Fruit fly (Drosophila melanogaster) whole organism, prepupa: Measurements from ENCODE around the gene CG6126.

Experiments
- CG11902 ChIP-seq: fragments of 200-800 bp; sonication (Bioruptor generic); optimal IDR thresholded peaks from 3 replicates; lab custom pipeline; 2016; ENCODE audit warnings: missing biosample characterization, missing genetic modification characterization
- CG15336 ChIP-seq: fragments of 200-800 bp; sonication (Bioruptor generic); IDR thresholded peaks from 2 replicates; pipeline ENCODE4 v1.3.6; 2022; ENCODE audit warnings: missing biosample characterization, missing genetic modification characterization
- CG1621 ChIP-seq: fragments of 200-800 bp; sonication (Bioruptor generic); optimal IDR thresholded peaks from 3 replicates; lab custom pipeline; 2018; ENCODE audit warnings: missing biosample characterization, mild to moderate bottlenecking, missing genetic modification characterization
- CG16779 ChIP-seq: fragments of 200-800 bp; sonication (Bioruptor generic); optimal IDR thresholded peaks from 3 replicates; lab custom pipeline; 2017; ENCODE audit warnings: missing biosample characterization, mild to moderate bottlenecking, missing genetic modification characterization
- CG3032 ChIP-seq: fragments of 200-800 bp; optimal IDR thresholded peaks from 2 replicates; lab custom pipeline; 2019; ENCODE audit warnings: missing biosample characterization, mild to moderate bottlenecking, missing genetic modification characterization, moderate library complexity
- CG31627 ChIP-seq: fragments of 200-800 bp; sonication (Bioruptor generic); optimal IDR thresholded peaks from 3 replicates; lab custom pipeline; 2016; ENCODE audit warnings: missing biosample characterization, missing genetic modification characterization
- CG34406 ChIP-seq: fragments of 200-800 bp; sonication (Bioruptor generic); optimal IDR thresholded peaks from 3 replicates; lab custom pipeline; 2016; ENCODE audit warnings: missing biosample characterization, missing genetic modification characterization
- CG3919 ChIP-seq: fragments of 200-800 bp; sonication (Bioruptor generic); optimal IDR thresholded peaks from 3 replicates; lab custom pipeline; 2016; ENCODE audit warnings: missing biosample characterization, missing genetic modification characterization
- CG6276 ChIP-seq: fragments of 200-800 bp; sonication (Bioruptor generic); optimal IDR thresholded peaks from 2 replicates; lab custom pipeline; 2017; ENCODE audit warnings: missing biosample characterization, mild to moderate bottlenecking, missing genetic modification characterization
- Eip78C ChIP-seq: fragments of 200-800 bp; sonication (Bioruptor generic); peaks from one replicate; lab custom pipeline; 2016; ENCODE audit warnings: missing biosample characterization, missing genetic modification characterization
- Eip93F ChIP-seq: fragments of 200-800 bp; sonication (Bioruptor generic); optimal IDR thresholded peaks from 2 replicates; lab custom pipeline; 2016; ENCODE audit warnings: missing biosample characterization, mild to moderate bottlenecking, missing genetic modification characterization
- Gug ChIP-seq: fragments of 200-800 bp; sonication (Bioruptor generic); IDR thresholded peaks from 2 replicates; pipeline ENCODE4 v1.3.6; 2022; ENCODE audit warnings: missing biosample characterization, missing genetic modification characterization
- Sox102F ChIP-seq: fragments of 200-800 bp; sonication (Bioruptor generic); optimal IDR thresholded peaks from 2 replicates; lab custom pipeline; 2016; ENCODE audit warnings: missing biosample characterization, mild to moderate bottlenecking, missing genetic modification characterization
- Sox14 ChIP-seq: fragments of 200-800 bp; sonication (Bioruptor generic); optimal IDR thresholded peaks from 3 replicates; lab custom pipeline; 2016; ENCODE audit warnings: missing biosample characterization, missing genetic modification characterization
- acj6 ChIP-seq: fragments of 200-800 bp; sonication (Bioruptor generic); optimal IDR thresholded peaks from 3 replicates; lab custom pipeline; 2016; ENCODE audit warnings: missing biosample characterization, missing genetic modification characterization
- dac ChIP-seq: fragments of 200-800 bp; sonication (Bioruptor generic); optimal IDR thresholded peaks from 2 replicates; lab custom pipeline; 2017; ENCODE audit warnings: missing biosample characterization, mild to moderate bottlenecking, missing genetic modification characterization
- fd59A ChIP-seq: fragments of 200-800 bp; sonication (Bioruptor generic); optimal IDR thresholded peaks from 2 replicates; lab custom pipeline; 2017; ENCODE audit warnings: missing biosample characterization, mild to moderate bottlenecking, missing genetic modification characterization, missing genetic modification reagents
- fkh ChIP-seq: fragments of 200-800 bp; sonication (Bioruptor generic); optimal IDR thresholded peaks from 3 replicates; lab custom pipeline; 2017; ENCODE audit warnings: missing biosample characterization, mild to moderate bottlenecking, missing genetic modification characterization, moderate library complexity
- pdm3 ChIP-seq: fragments of 200-800 bp; sonication (Bioruptor generic); optimal IDR thresholded peaks from 3 replicates; lab custom pipeline; 2016; ENCODE audit warnings: missing biosample characterization, missing genetic modification characterization
- spab ChIP-seq: fragments of 200-800 bp; sonication (Bioruptor generic); optimal IDR thresholded peaks from 2 replicates; lab custom pipeline; 2017; ENCODE audit warnings: missing biosample characterization, mild to moderate bottlenecking, missing genetic modification characterization, missing genetic modification reagents

CG6126 gene

DNA sequence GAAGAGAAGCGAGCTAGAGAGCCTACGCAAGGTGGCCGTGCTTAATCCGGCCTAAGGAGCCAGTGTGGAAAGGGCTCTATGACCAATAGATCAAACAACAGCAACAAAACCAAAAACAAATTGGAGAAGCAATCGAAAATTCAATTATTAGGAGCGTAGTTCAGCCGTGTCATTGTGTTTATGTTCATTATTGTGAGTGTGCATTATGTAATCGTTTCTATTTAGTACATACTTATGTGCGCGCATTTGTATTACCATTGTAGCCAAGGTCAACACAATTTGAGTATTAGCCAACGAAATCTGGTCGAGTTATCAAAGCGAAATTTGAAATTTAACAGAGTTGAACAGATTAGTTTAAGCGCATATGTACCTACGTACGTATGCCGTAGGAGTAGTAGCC lies 54.2 kb downstream of the CG6126 start:
- TF ChIP-seq fkh (no peak), Eip78C (no peak), CG15336 (no peak), CG3919 (no peak), CG16779 (tag; lab: Kevin White, UChicago) (no peak), Sox14 (no peak), dac (GFP tag; lab: Kevin White, UChicago) (no peak), CG3032 (tag; lab: Kevin White, UChicago) (no peak), Gug (no peak), CG31627 (GFP tag; lab: Kevin White, UChicago) (no peak), spab (GFP tag; lab: Kevin White, UChicago) (no peak), CG11902 (no peak), pdm3 (no peak), Sox102F (GFP tag; lab: Kevin White, UChicago) (no peak), fd59A (no peak), Eip93F (GFP tag; lab: Kevin White, UChicago) (no peak), CG1621 (tag; lab: Kevin White, UChicago) (no peak), CG34406 (GFP tag; lab: Kevin White, UChicago) (no peak), acj6 (GFP tag; lab: Kevin White, UChicago) (no peak), CG6276 (GFP tag; lab: Kevin White, UChicago) (no peak)
- TF ChIP-seq, all 60 proteins: peak for 0
